Worm (Caenorhabditis elegans) whole organism, L1 larva: ENCODE data around the gene C10C6.3.

Experiments used
- elt-2 ChIP-seq: sonication (generic microtip); optimal IDR thresholded peaks from 2 replicates; lab custom pipeline; 2016; ENCODE audit warnings: missing genetic modification characterization, mild to moderate bottlenecking, inconsistent platforms, missing compliant biosample characterization, missing genetic modification reagents
- lin-15B ChIP-seq: fragments of 150-350 bp; sonication (generic microtip); optimal IDR thresholded peaks from 3 replicates; lab custom pipeline; 2014; ENCODE audit warnings: missing biosample characterization, missing genetic modification characterization
- mdl-1 ChIP-seq, 2 experiments: fragments of 150-350 bp; optimal IDR thresholded peaks; 2 replicates each; lab custom pipeline; 2014 to 2017; ENCODE audit warnings: missing biosample characterization in 2 of 2, missing genetic modification characterization in 2 of 2, inconsistent platforms in 1 of 2
- mep-1 ChIP-seq: fragments of 150-350 bp; optimal IDR thresholded peaks from 2 replicates; lab custom pipeline; 2014; ENCODE audit warnings: missing biosample characterization, missing genetic modification characterization
- nhr-12 ChIP-seq: sonication (generic microtip); optimal IDR thresholded peaks from 2 replicates; lab custom pipeline; 2017; ENCODE audit warnings: missing biosample characterization, missing genetic modification characterization
- nhr-237 ChIP-seq: fragments of 150-350 bp; optimal IDR thresholded peaks from 2 replicates; lab custom pipeline; 2014; ENCODE audit warnings: missing biosample characterization, missing genetic modification characterization
- nhr-28 ChIP-seq: fragments of 150-350 bp; optimal IDR thresholded peaks from 2 replicates; lab custom pipeline; 2014; ENCODE audit warnings: missing biosample characterization, missing genetic modification characterization
- tbx-2 ChIP-seq: sonication (generic microtip); optimal IDR thresholded peaks from 2 replicates; lab custom pipeline; 2016; ENCODE audit warnings: missing genetic modification characterization, missing compliant biosample characterization

- TF ChIP-seq nhr-12 (no peak), mep-1 (tag; lab: Kevin White, UChicago) (no peak), elt-2 (no peak), nhr-237 (tag; lab: Kevin White, UChicago) (no peak), mdl-1 (tag; optimal IDR thresholded peaks at IDR 0.05; lab: Kevin White, UChicago) (no peak), lin-15B (tag; lab: Kevin White, UChicago) (no peak), nhr-28 (tag; lab: Kevin White, UChicago) (no peak), tbx-2 (no peak)
Measured at ce11 chrIV:11461335-11461734, 3.7 kb downstream of the C10C6.3 start.
